Worm (Caenorhabditis elegans) whole organism, L2 larva: ENCODE measurements around the gene skpo-2.

Experiments
- R02D3.7 ChIP-seq: fragments of 150-350 bp; optimal IDR thresholded peaks from 2 replicates; lab custom pipeline; 2014; ENCODE audit warnings: missing biosample characterization, missing genetic modification characterization
- ceh-82 ChIP-seq: fragments of 150-350 bp; optimal IDR thresholded peaks from 2 replicates; lab custom pipeline; 2014; ENCODE audit warnings: missing biosample characterization, missing genetic modification characterization
- elt-1 ChIP-seq: fragments of 150-350 bp; optimal IDR thresholded peaks from 2 replicates; lab custom pipeline; 2014; ENCODE audit warnings: missing biosample characterization, missing genetic modification characterization
- lsy-2 ChIP-seq, 2 experiments: fragments of 150-350 bp in 1 of 2; sonication (generic microtip) in 1 of 2; optimal IDR thresholded peaks; 2 replicates each; lab custom pipeline; 2014 to 2017; ENCODE audit warnings: missing biosample characterization in 2 of 2, missing genetic modification characterization in 2 of 2
- mbf-1 ChIP-seq: sonication (generic microtip); optimal IDR thresholded peaks from 2 replicates; lab custom pipeline; 2017; ENCODE audit warnings: missing biosample characterization, missing genetic modification characterization
- mdl-1 ChIP-seq, 2 experiments: fragments of 150-350 bp in 1 of 2; sonication (generic microtip) in 1 of 2; optimal IDR thresholded peaks; 2 replicates each; lab custom pipeline; 2017; ENCODE audit warnings: missing biosample characterization in 2 of 2, missing genetic modification characterization in 2 of 2
- nhr-11 ChIP-seq: fragments of 150-350 bp; optimal IDR thresholded peaks from 2 replicates; lab custom pipeline; 2014; ENCODE audit warnings: missing biosample characterization, missing genetic modification characterization
- nhr-21 ChIP-seq: fragments of 150-350 bp; optimal IDR thresholded peaks from 2 replicates; lab custom pipeline; 2014; ENCODE audit warnings: missing biosample characterization, missing genetic modification characterization
- nhr-25 ChIP-seq: fragments of 150-350 bp; sonication (generic microtip); optimal IDR thresholded peaks from 3 replicates; lab custom pipeline; 2014; ENCODE audit warnings: missing biosample characterization, missing genetic modification characterization
- snpc-4 ChIP-seq: fragments of 150-350 bp; optimal IDR thresholded peaks from 2 replicates; lab custom pipeline; 2014; ENCODE audit warnings: missing biosample characterization, missing genetic modification characterization
- unc-39 ChIP-seq: fragments of 150-350 bp; optimal IDR thresholded peaks from 2 replicates; lab custom pipeline; 2014; ENCODE audit warnings: missing biosample characterization, missing genetic modification characterization
- unc-62 ChIP-seq: fragments of 150-350 bp; optimal IDR thresholded peaks from 2 replicates; lab custom pipeline; 2014; ENCODE audit warnings: missing biosample characterization, missing genetic modification reagents, missing genetic modification characterization
- zag-1 ChIP-seq: fragments of 150-350 bp; optimal IDR thresholded peaks from 2 replicates; lab custom pipeline; 2014; ENCODE audit warnings: missing biosample characterization, missing genetic modification characterization
- ztf-4 ChIP-seq: fragments of 150-350 bp; optimal IDR thresholded peaks from 2 replicates; lab custom pipeline; 2014; ENCODE audit warnings: missing biosample characterization, missing genetic modification characterization

DNA sequence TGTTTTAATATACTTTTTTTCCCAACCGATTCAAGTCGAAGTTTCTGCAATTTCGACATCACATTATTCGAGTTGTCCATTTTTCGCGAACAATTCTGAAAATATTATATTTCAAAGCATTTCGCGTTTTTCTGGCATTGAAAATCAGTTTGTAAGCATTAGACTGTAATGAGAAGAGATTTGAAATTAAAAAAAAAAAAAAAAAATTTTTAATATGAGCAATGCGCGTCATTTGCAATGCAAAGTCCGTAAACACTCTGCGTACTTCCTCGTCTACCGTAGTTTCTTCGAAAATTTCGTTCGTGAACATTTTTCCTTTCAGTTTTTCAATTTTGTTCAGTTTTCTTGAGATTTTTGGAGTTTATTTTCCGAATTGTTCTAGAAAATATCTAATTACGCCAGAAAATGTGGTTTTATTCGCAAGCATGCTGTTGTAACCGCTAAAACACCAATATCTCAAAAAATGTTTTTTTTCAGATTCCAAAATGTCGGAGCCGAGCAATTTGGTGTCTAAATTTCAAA lies 9.0 kb upstream of the skpo-2 start, which contains the start of the genes C16C8.5 and C16C8.16:
- TF ChIP-seq R02D3.7 (tag; lab: Kevin White, UChicago) (no peak), elt-1 (no peak), ceh-82 (tag; lab: Kevin White, UChicago) (no peak), nhr-11 (no peak), mdl-1 (tag; optimal IDR thresholded peaks at IDR 0.05; lab: Kevin White, UChicago) (no peak), nhr-21 (tag; lab: Kevin White, UChicago) (no peak), unc-39 (tag; lab: Kevin White, UChicago) (no peak), nhr-25 (tag; lab: Kevin White, UChicago) (no peak), ztf-4 (tag; lab: Kevin White, UChicago) (no peak), mbf-1 (tag; lab: Kevin White, UChicago) (no peak), snpc-4 (tag; lab: Kevin White, UChicago) (no peak), unc-62 (GFP tag; lab: Kevin White, UChicago) (no peak), lsy-2 (tag; optimal IDR thresholded peaks at IDR 0.05; lab: Kevin White, UChicago) (no peak), zag-1 (tag; lab: Kevin White, UChicago) (no peak)
